Fruit fly (Drosophila melanogaster): ENCODE data around the gene Uch-L5R.

The Uch-L5R gene

dm6 chrX:12076243-12076642 is 19.8 kb upstream of the Uch-L5R start:
- TF ChIP-seq ovo (GFP tag; optimal IDR thresholded peaks at IDR 0.05) (no peak), toe (GFP tag; optimal IDR thresholded peaks at IDR 0.05) (no peak), pad (GFP tag; optimal IDR thresholded peaks at IDR 0.05) (no peak), Mnt (GFP tag; optimal IDR thresholded peaks at IDR 0.05) (no peak), CG5204 (GFP tag; optimal IDR thresholded peaks at IDR 0.05) (no peak), CG7045 (GFP tag; optimal IDR thresholded peaks at IDR 0.05) (no peak), CG33017 (tag; optimal IDR thresholded peaks at IDR 0.05) (no peak), bab1 (GFP tag; optimal IDR thresholded peaks at IDR 0.05) (no peak), Clk (GFP tag; optimal IDR thresholded peaks at IDR 0.05) (no peak), kay (GFP tag; ENCODE audit: borderline replicate concordance) (no peak), Hr96 (GFP tag; optimal IDR thresholded peaks at IDR 0.05) (no peak), CG11617 (GFP tag; optimal IDR thresholded peaks at IDR 0.05) (no peak), Crg-1 (GFP tag; optimal IDR thresholded peaks at IDR 0.05) (no peak), tj (GFP tag; optimal IDR thresholded peaks at IDR 0.05) (no peak), CG14711 (tag; optimal IDR thresholded peaks at IDR 0.05) (no peak), CG7101 (tag; optimal IDR thresholded peaks at IDR 0.05) (no peak)

dm6 chrX:12075569-12075968 is 19.1 kb upstream of the Uch-L5R start:
- no peak for TF ChIP-seq cic (GFP tag; optimal IDR thresholded peaks at IDR 0.05)

dm6 chrX:12073637-12074036 is 17.2 kb upstream of the Uch-L5R start:
- TF ChIP-seq Crg-1 (GFP tag; optimal IDR thresholded peaks at IDR 0.05) (no peak), tj (GFP tag; optimal IDR thresholded peaks at IDR 0.05) (no peak), Mnt (GFP tag; optimal IDR thresholded peaks at IDR 0.05) (no peak), toe (GFP tag; optimal IDR thresholded peaks at IDR 0.05) (no peak), bab1 (GFP tag; optimal IDR thresholded peaks at IDR 0.05) (no peak), kay (GFP tag; ENCODE audit: borderline replicate concordance) (no peak), CG11617 (GFP tag; optimal IDR thresholded peaks at IDR 0.05) (no peak), CG12768 (GFP tag; optimal IDR thresholded peaks at IDR 0.05) (no peak), CG7045 (GFP tag; optimal IDR thresholded peaks at IDR 0.05) (no peak), pad (GFP tag; optimal IDR thresholded peaks at IDR 0.05) (no peak), cnc (optimal IDR thresholded peaks at IDR 0.05) (no peak), Clk (GFP tag; optimal IDR thresholded peaks at IDR 0.05) (no peak), CG5204 (GFP tag; optimal IDR thresholded peaks at IDR 0.05) (no peak)

dm6 chrX:12072718-12073117 is 16.3 kb upstream of the Uch-L5R start, which contains the start of gene moon:
Gene moon (minus strand): TSS chrX:12072818.
- TF ChIP-seq CG33017 (tag; optimal IDR thresholded peaks at IDR 0.05) (no peak), cnc (optimal IDR thresholded peaks at IDR 0.05) (no peak), Crg-1 (GFP tag; optimal IDR thresholded peaks at IDR 0.05) (no peak), CG12768 (GFP tag; optimal IDR thresholded peaks at IDR 0.05) (no peak), CG7101 (tag; optimal IDR thresholded peaks at IDR 0.05) (no peak), CG5204 (GFP tag; optimal IDR thresholded peaks at IDR 0.05) (no peak), CG11617 (GFP tag; optimal IDR thresholded peaks at IDR 0.05) (no peak), kay (GFP tag; ENCODE audit: borderline replicate concordance) (no peak), Clk (GFP tag; optimal IDR thresholded peaks at IDR 0.05) (no peak), toe (GFP tag; optimal IDR thresholded peaks at IDR 0.05) (no peak), ovo (GFP tag; optimal IDR thresholded peaks at IDR 0.05) (no peak), cic (GFP tag; optimal IDR thresholded peaks at IDR 0.05) (no peak), pad (GFP tag; optimal IDR thresholded peaks at IDR 0.05) (no peak), CG7045 (GFP tag; optimal IDR thresholded peaks at IDR 0.05) (no peak)

- TF ChIP-seq bab1 (GFP tag; optimal IDR thresholded peaks at IDR 0.05), result no peak
- TF ChIP-seq Clk (GFP tag; optimal IDR thresholded peaks at IDR 0.05), result no peak
- TF ChIP-seq CG33017 (tag; optimal IDR thresholded peaks at IDR 0.05), result no peak
- TF ChIP-seq Hr96 (GFP tag; optimal IDR thresholded peaks at IDR 0.05), result no peak
- TF ChIP-seq cnc (optimal IDR thresholded peaks at IDR 0.05), result no peak
- TF ChIP-seq CG7101 (tag; optimal IDR thresholded peaks at IDR 0.05), result no peak
- TF ChIP-seq CG11617 (GFP tag; optimal IDR thresholded peaks at IDR 0.05), result no peak
- TF ChIP-seq kay (GFP tag; ENCODE audit: borderline replicate concordance), result no peak
- TF ChIP-seq CG5204 (GFP tag; optimal IDR thresholded peaks at IDR 0.05), result no peak
- TF ChIP-seq toe (GFP tag; optimal IDR thresholded peaks at IDR 0.05), result no peak
- TF ChIP-seq CG14711 (tag; optimal IDR thresholded peaks at IDR 0.05), result no peak
- no peak for TF ChIP-seq Crg-1 (GFP tag; optimal IDR thresholded peaks at IDR 0.05)
- TF ChIP-seq cic (GFP tag; optimal IDR thresholded peaks at IDR 0.05), result no peak
- no peak for TF ChIP-seq CG12768 (GFP tag; optimal IDR thresholded peaks at IDR 0.05)
- TF ChIP-seq CG7045 (GFP tag; optimal IDR thresholded peaks at IDR 0.05), result no peak
- no peak for TF ChIP-seq tj (GFP tag; optimal IDR thresholded peaks at IDR 0.05)
- TF ChIP-seq CG1620 (GFP tag; optimal IDR thresholded peaks at IDR 0.05), result no peak
- no peak for TF ChIP-seq ovo (GFP tag; optimal IDR thresholded peaks at IDR 0.05)
Measured at dm6 chrX:12070137-12070536, 13.7 kb upstream of the Uch-L5R start, which contains the start of gene CG34323. Gene CG34323 (plus strand): TSS chrX:12070437.

- no peak for TF ChIP-seq CG14711 (tag; optimal IDR thresholded peaks at IDR 0.05)
- no peak for TF ChIP-seq CG33017 (tag; optimal IDR thresholded peaks at IDR 0.05)
- no peak for TF ChIP-seq toe (GFP tag; optimal IDR thresholded peaks at IDR 0.05)
- TF ChIP-seq tj (GFP tag; optimal IDR thresholded peaks at IDR 0.05), result no peak
- TF ChIP-seq Clk (GFP tag; optimal IDR thresholded peaks at IDR 0.05), result no peak
- no peak for TF ChIP-seq Crg-1 (GFP tag; optimal IDR thresholded peaks at IDR 0.05)
- TF ChIP-seq CG12768 (GFP tag; optimal IDR thresholded peaks at IDR 0.05), result no peak
- TF ChIP-seq CG11617 (GFP tag; optimal IDR thresholded peaks at IDR 0.05), result no peak
- no peak for TF ChIP-seq pad (GFP tag; optimal IDR thresholded peaks at IDR 0.05)
- no peak for TF ChIP-seq cnc (optimal IDR thresholded peaks at IDR 0.05)
- no peak for TF ChIP-seq Mnt (GFP tag; optimal IDR thresholded peaks at IDR 0.05)
- TF ChIP-seq CG5204 (GFP tag; optimal IDR thresholded peaks at IDR 0.05), result no peak
- TF ChIP-seq kay (GFP tag; ENCODE audit: borderline replicate concordance), result no peak
- TF ChIP-seq CG7045 (GFP tag; optimal IDR thresholded peaks at IDR 0.05), result no peak
- TF ChIP-seq Hr96 (GFP tag; optimal IDR thresholded peaks at IDR 0.05), result no peak
- no peak for TF ChIP-seq cic (GFP tag; optimal IDR thresholded peaks at IDR 0.05)
- no peak for TF ChIP-seq ovo (GFP tag; optimal IDR thresholded peaks at IDR 0.05)
Measured at dm6 chrX:12059495-12059894, 3.1 kb upstream of the Uch-L5R start, which contains the start of gene Muc11A. Gene Muc11A (plus strand): TSS chrX:12059795.

Measured in whole organism, adult.